Fruit fly (Drosophila melanogaster) whole organism, embryonic: Measurements from ENCODE around the gene Ilp7.

Experiments used
- Adf1 ChIP-seq: fragments of 200-800 bp; sonication (Bioruptor generic); IDR thresholded peaks from 2 replicates; pipeline ENCODE4 v1.3.6; 2022; ENCODE audit warnings: missing biosample characterization, missing genetic modification characterization
- Antp ChIP-seq: fragments of 200-800 bp; sonication (Bioruptor generic); optimal IDR thresholded peaks from 3 replicates; lab custom pipeline; 2016; ENCODE audit warnings: missing biosample characterization, missing genetic modification characterization
- Atf3 ChIP-seq: fragments of 200-800 bp; sonication (Bioruptor generic); optimal IDR thresholded peaks from 3 replicates; lab custom pipeline; 2016; ENCODE audit warnings: missing biosample characterization, missing genetic modification characterization
- CG10366 ChIP-seq: fragments of 200-800 bp; sonication (Bioruptor generic); IDR thresholded peaks from 2 replicates; pipeline ENCODE4 v1.3.6; 2022; ENCODE audit warnings: missing biosample characterization, missing genetic modification characterization
- CG11696 ChIP-seq: fragments of 200-800 bp; sonication (Bioruptor generic); IDR thresholded peaks from 2 replicates; pipeline ENCODE4 v1.3.6; 2022; ENCODE audit warnings: missing biosample characterization, missing genetic modification characterization
- CG13424 ChIP-seq: fragments of 200-800 bp; sonication (Bioruptor generic); optimal IDR thresholded peaks from 2 replicates; lab custom pipeline; 2019; ENCODE audit warnings: missing biosample characterization, mild to moderate bottlenecking, missing genetic modification characterization, moderate library complexity
- CG15011 ChIP-seq: fragments of 200-800 bp; sonication (Bioruptor generic); optimal IDR thresholded peaks from 3 replicates; lab custom pipeline; 2018; ENCODE audit warnings: missing biosample characterization, mild to moderate bottlenecking, missing genetic modification characterization
- CG15514 ChIP-seq: fragments of 200-800 bp; sonication (Bioruptor generic); optimal IDR thresholded peaks from 3 replicates; lab custom pipeline; 2017; ENCODE audit warnings: missing biosample characterization, missing genetic modification characterization, mild to moderate bottlenecking, moderate library complexity, missing genetic modification reagents
- CG16779 ChIP-seq: fragments of 200-800 bp; sonication (Bioruptor generic); IDR thresholded peaks from 2 replicates; pipeline ENCODE4 v1.3.6; 2022; ENCODE audit warnings: missing biosample characterization, missing genetic modification characterization
- CG17912 ChIP-seq: fragments of 200-800 bp; sonication (Bioruptor generic); optimal IDR thresholded peaks from 2 replicates; lab custom pipeline; 2018; ENCODE audit warnings: missing biosample characterization, mild to moderate bottlenecking, missing genetic modification characterization
- CG18764 ChIP-seq: fragments of 200-800 bp; sonication (Bioruptor generic); optimal IDR thresholded peaks from 3 replicates; lab custom pipeline; 2016; ENCODE audit warnings: missing biosample characterization, missing genetic modification characterization
- CG2678 ChIP-seq: fragments of 200-800 bp; sonication (Bioruptor generic); optimal IDR thresholded peaks from 3 replicates; lab custom pipeline; 2019; ENCODE audit warnings: missing biosample characterization, mild to moderate bottlenecking, missing genetic modification characterization, moderate library complexity
- CG30020 ChIP-seq: fragments of 200-800 bp; optimal IDR thresholded peaks from 2 replicates; lab custom pipeline; 2019; ENCODE audit warnings: missing biosample characterization, mild to moderate bottlenecking, missing genetic modification characterization, moderate library complexity
- CG30403 ChIP-seq: fragments of 200-800 bp; sonication (Bioruptor generic); optimal IDR thresholded peaks from 3 replicates; lab custom pipeline; 2016; ENCODE audit warnings: missing biosample characterization, missing genetic modification characterization
- CG31365 ChIP-seq: fragments of 200-800 bp; sonication (Bioruptor generic); optimal IDR thresholded peaks from 2 replicates; lab custom pipeline; 2018; ENCODE audit warnings: missing biosample characterization, mild to moderate bottlenecking, missing genetic modification characterization
- CG3847 ChIP-seq: fragments of 200-800 bp; sonication (Bioruptor generic); IDR thresholded peaks from 2 replicates; pipeline ENCODE4 v1.3.6; 2022; ENCODE audit warnings: missing biosample characterization, missing genetic modification characterization
- CG5180 ChIP-seq: fragments of 200-800 bp; sonication (Bioruptor generic); optimal IDR thresholded peaks from 3 replicates; lab custom pipeline; 2017; ENCODE audit warnings: missing biosample characterization, missing genetic modification characterization, mild to moderate bottlenecking, moderate library complexity, missing genetic modification reagents
- CG7357 ChIP-seq: fragments of 200-800 bp; sonication (Bioruptor generic); IDR thresholded peaks from 3 replicates; pipeline ENCODE4 v1.3.6; 2022; ENCODE audit warnings: missing biosample characterization, missing genetic modification characterization
- CG7839 ChIP-seq: fragments of 200-800 bp; sonication (Bioruptor generic); optimal IDR thresholded peaks from 3 replicates; lab custom pipeline; 2018; ENCODE audit warnings: missing biosample characterization, mild to moderate bottlenecking, missing genetic modification characterization, moderate library complexity
- CG7963 ChIP-seq: fragments of 200-800 bp; sonication (Bioruptor generic); IDR thresholded peaks from 3 replicates; pipeline ENCODE4 v1.3.6; 2022; ENCODE audit warnings: missing biosample characterization, missing genetic modification characterization; ENCODE audit not compliant: partially characterized antibody
- CG9609 ChIP-seq: fragments of 200-800 bp; sonication (Bioruptor generic); optimal IDR thresholded peaks from 3 replicates; lab custom pipeline; 2016; ENCODE audit warnings: missing biosample characterization, missing genetic modification characterization
- CG9932 ChIP-seq: fragments of 200-800 bp; sonication (Bioruptor generic); IDR thresholded peaks from 2 replicates; pipeline ENCODE4 v1.3.6; 2022; ENCODE audit warnings: missing biosample characterization, missing genetic modification characterization
- Doc2 ChIP-seq: fragments of 200-800 bp; sonication (Bioruptor generic); IDR thresholded peaks from 2 replicates; pipeline ENCODE4 v1.3.6; 2022; ENCODE audit warnings: missing biosample characterization, missing genetic modification characterization
- H2.0 ChIP-seq: fragments of 200-800 bp; sonication (Bioruptor generic); IDR thresholded peaks from 2 replicates; pipeline ENCODE4 v1.3.6; 2022; ENCODE audit warnings: missing biosample characterization, missing genetic modification characterization
- HmgZ ChIP-seq: fragments of 200-800 bp; sonication (Bioruptor generic); optimal IDR thresholded peaks from 2 replicates; lab custom pipeline; 2018; ENCODE audit warnings: missing biosample characterization, mild to moderate bottlenecking, missing genetic modification characterization
- Hmx ChIP-seq: fragments of 200-800 bp; sonication (Bioruptor generic); optimal IDR thresholded peaks from 2 replicates; lab custom pipeline; 2016; ENCODE audit warnings: missing biosample characterization, missing genetic modification characterization
- Hr78 ChIP-seq, 2 experiments: fragments of 200-800 bp in 1 of 2; fragments of >200 bp in 1 of 2; sonication (Bioruptor generic) in 1 of 2; optimal IDR thresholded peaks; 2 replicates each; lab custom pipeline; 2017 to 2019; ENCODE audit warnings: missing biosample characterization in 2 of 2, missing genetic modification characterization in 2 of 2, mild to moderate bottlenecking in 1 of 2, moderate library complexity in 1 of 2
- Meics ChIP-seq: fragments of 200-800 bp; sonication (Bioruptor generic); optimal IDR thresholded peaks from 2 replicates; lab custom pipeline; 2017; ENCODE audit warnings: missing biosample characterization, mild to moderate bottlenecking, missing genetic modification characterization
- Poxn ChIP-seq: fragments of 200-800 bp; sonication (Bioruptor generic); IDR thresholded peaks from 2 replicates; pipeline ENCODE4 v1.3.6; 2022; ENCODE audit warnings: missing biosample characterization, missing genetic modification characterization
- Rfx ChIP-seq: fragments of 200-800 bp; sonication (Bioruptor generic); IDR thresholded peaks from 2 replicates; pipeline ENCODE4 v1.3.6; 2022; ENCODE audit warnings: missing biosample characterization, missing genetic modification characterization
- Side ChIP-seq: fragments of 200-800 bp; sonication (Bioruptor generic); optimal IDR thresholded peaks from 2 replicates; lab custom pipeline; 2016; ENCODE audit warnings: missing biosample characterization, missing genetic modification characterization
- Spps ChIP-seq: fragments of 200-800 bp; sonication (Bioruptor generic); optimal IDR thresholded peaks from 2 replicates; lab custom pipeline; 2018; ENCODE audit warnings: missing biosample characterization, mild to moderate bottlenecking, missing genetic modification characterization
- Stat92E ChIP-seq, 3 experiments: fragments of >200 bp in 2 of 3; fragments of 200-800 bp in 1 of 3; sonication (Bioruptor generic) in 1 of 3; optimal IDR thresholded peaks; 2 replicates each; lab custom pipeline; 2017 to 2019; ENCODE audit warnings: missing biosample characterization in 3 of 3, missing genetic modification characterization in 3 of 3, mild to moderate bottlenecking in 1 of 3, moderate library complexity in 1 of 3
- TFAM ChIP-seq: fragments of 200-800 bp; sonication (Bioruptor generic); optimal IDR thresholded peaks from 2 replicates; lab custom pipeline; 2017; ENCODE audit warnings: missing biosample characterization, missing genetic modification characterization, inconsistent platforms
- Tbp ChIP-seq: fragments of >200 bp; optimal IDR thresholded peaks from 2 replicates; lab custom pipeline; 2018; ENCODE audit warnings: missing biosample characterization, missing genetic modification characterization
- abd-A ChIP-seq: fragments of 200-800 bp; sonication (Bioruptor generic); optimal IDR thresholded peaks from 3 replicates; lab custom pipeline; 2019; ENCODE audit warnings: missing biosample characterization, mild to moderate bottlenecking, missing genetic modification characterization, moderate library complexity
- h ChIP-seq: fragments of >200 bp; optimal IDR thresholded peaks from 2 replicates; lab custom pipeline; 2017
- jumu ChIP-seq: fragments of 200-800 bp; sonication (Bioruptor generic); optimal IDR thresholded peaks from 3 replicates; lab custom pipeline; 2016; ENCODE audit warnings: missing biosample characterization, missing genetic modification characterization
- knrl ChIP-seq: fragments of 200-800 bp; sonication (Bioruptor generic); IDR thresholded peaks from 3 replicates; pipeline ENCODE4 v1.3.6; 2022; ENCODE audit warnings: missing biosample characterization, missing genetic modification characterization; ENCODE audit not compliant: partially characterized antibody
- nmo ChIP-seq: fragments of 200-800 bp; sonication (Bioruptor generic); optimal IDR thresholded peaks from 2 replicates; lab custom pipeline; 2018; ENCODE audit warnings: missing biosample characterization, mild to moderate bottlenecking, missing genetic modification characterization, moderate library complexity
- otp ChIP-seq: fragments of 200-800 bp; sonication (Bioruptor generic); IDR thresholded peaks from 3 replicates; pipeline ENCODE4, ENCODE4 v1.3.6; 2022; ENCODE audit warnings: missing biosample characterization, missing genetic modification characterization
- row ChIP-seq: fragments of 200-800 bp; sonication (Bioruptor generic); IDR thresholded peaks from 3 replicates; pipeline ENCODE4 v1.3.6; 2022; ENCODE audit warnings: missing biosample characterization, missing genetic modification characterization
- run ChIP-seq: fragments of 200-800 bp; sonication (Bioruptor generic); optimal IDR thresholded peaks from 3 replicates; lab custom pipeline; 2018; ENCODE audit warnings: missing biosample characterization, mild to moderate bottlenecking, missing genetic modification characterization
- sens ChIP-seq: fragments of 200-800 bp; sonication (Bioruptor generic); peaks from one replicate; lab custom pipeline; 2016; ENCODE audit warnings: missing biosample characterization, missing genetic modification characterization
- sens-2 ChIP-seq: fragments of 200-800 bp; sonication (Bioruptor generic); IDR thresholded peaks from 2 replicates; pipeline ENCODE4 v1.3.6; 2022; ENCODE audit warnings: missing biosample characterization, missing genetic modification characterization
- sr ChIP-seq: fragments of 200-800 bp; sonication (Bioruptor generic); IDR thresholded peaks from 3 replicates; pipeline ENCODE4 v1.3.6; 2022; ENCODE audit warnings: missing biosample characterization, missing genetic modification characterization
- tgo ChIP-seq: fragments of 200-800 bp; sonication (Bioruptor generic); IDR thresholded peaks from 3 replicates; pipeline ENCODE4 v1.3.6; 2022; ENCODE audit warnings: missing biosample characterization, missing genetic modification characterization
- tin ChIP-seq: fragments of 200-800 bp; sonication (Bioruptor generic); optimal IDR thresholded peaks from 3 replicates; lab custom pipeline; 2016; ENCODE audit warnings: missing biosample characterization, missing genetic modification characterization
- tll ChIP-seq, 2 experiments: fragments of 200-800 bp in 1 of 2; fragments of >200 bp in 1 of 2; sonication (Bioruptor generic) in 1 of 2; optimal IDR thresholded peaks; 2 replicates each; lab custom pipeline; 2017 to 2019; ENCODE audit warnings: missing biosample characterization in 2 of 2, missing genetic modification characterization in 2 of 2, mild to moderate bottlenecking in 1 of 2, moderate library complexity in 1 of 2
- trem ChIP-seq: fragments of 200-800 bp; optimal IDR thresholded peaks from 3 replicates; lab custom pipeline; 2019; ENCODE audit warnings: missing biosample characterization, mild to moderate bottlenecking, missing genetic modification characterization, moderate library complexity
- vvl ChIP-seq: fragments of 200-800 bp; sonication (Bioruptor generic); IDR thresholded peaks from 2 replicates; pipeline ENCODE4 v1.3.6; 2022; ENCODE audit warnings: missing biosample characterization, missing genetic modification characterization

Gene Ilp7

DNA sequence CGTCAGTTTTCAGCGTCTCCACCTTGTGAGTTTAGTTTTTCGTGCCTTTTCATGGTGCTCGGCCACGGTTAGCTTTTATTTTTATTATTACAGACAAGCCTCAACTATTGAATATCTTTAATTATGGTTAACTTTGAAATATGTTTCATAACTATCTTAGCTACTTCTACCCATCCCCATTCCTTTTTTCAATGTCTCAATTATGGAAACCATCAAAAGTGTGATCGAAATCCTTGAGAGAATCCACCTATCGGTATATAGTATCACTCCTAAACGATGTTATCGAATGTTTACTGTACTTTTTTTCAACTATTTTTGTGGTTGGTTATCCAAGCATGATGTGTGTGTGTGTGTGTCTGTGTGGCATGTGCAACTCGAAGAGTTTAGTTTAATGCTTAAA is 46.6 kb downstream of the Ilp7 start (continued):
- TF ChIP-seq CG15514 (GFP tag; lab: Kevin White, UChicago) (peak; percentile 14), CG18764 (no peak), h (lab: Kevin White, UChicago) (no peak), CG30403 (GFP tag; lab: Kevin White, UChicago) (peak; percentile 51), tll (GFP tag; optimal IDR thresholded peaks at IDR 0.05; lab: Kevin White, UChicago) (no peak), jumu (GFP tag; lab: Kevin White, UChicago) (peak; percentile 34), tin (GFP tag; lab: Kevin White, UChicago) (peak; percentile 0), CG17912 (no peak), Hr78 (GFP tag; optimal IDR thresholded peaks at IDR 0.05; lab: Kevin White, UChicago) (no peak), Atf3 (GFP tag; lab: Kevin White, UChicago) (peak; percentile 31), Rfx (GFP tag; lab: Robert Waterston, UW) (peak; percentile 48), CG7963 (no peak), sens (GFP tag; lab: Kevin White, UChicago) (peak; percentile 93), Antp (GFP tag; lab: Kevin White, UChicago) (peak; percentile 32), Tbp (GFP tag; lab: Kevin White, UChicago) (no peak), Stat92E (GFP tag; optimal IDR thresholded peaks at IDR 0.05; lab: Kevin White, UChicago) (no peak), CG5180 (GFP tag; lab: Kevin White, UChicago) (no peak), Hmx (GFP tag; lab: Kevin White, UChicago) (no peak), tgo (GFP tag; lab: Robert Waterston, UW) (no peak), knrl (GFP tag; lab: Robert Waterston, UW) (no peak), CG2678 (peak; percentile 61), sens-2 (GFP tag; lab: Robert Waterston, UW) (no peak), CG3847 (GFP tag; lab: Robert Waterston, UW) (0 out of 2 replicates have a peak, but pooled peaks have one; percentile 31), Spps (no peak), H2.0 (GFP tag; lab: Robert Waterston, UW) (peak; percentile 29; the same call in 1 of the 2 replicates), CG7357 (GFP tag; lab: Robert Waterston, UW) (peak; percentile 36; the same call in 1 of the 3 replicates), CG9932 (GFP tag; lab: Robert Waterston, UW) (no peak; the same call in 1 of the 2 replicates), TFAM (GFP tag; lab: Kevin White, UChicago) (no peak), CG15011 (GFP tag; lab: Kevin White, UChicago) (no peak), Poxn (GFP tag; lab: Robert Waterston, UW) (no peak), CG11696 (GFP tag; lab: Robert Waterston, UW) (no peak), abd-A (tag; lab: Kevin White, UChicago) (no peak), CG16779 (GFP tag; lab: Robert Waterston, UW) (no peak), CG13424 (tag; lab: Kevin White, UChicago) (peak; percentile 44), CG7839 (tag; lab: Kevin White, UChicago) (peak; percentile 62), Doc2 (GFP tag; lab: Robert Waterston, UW) (no peak), sr (GFP tag; lab: Robert Waterston, UW) (no peak), CG9609 (GFP tag; lab: Kevin White, UChicago) (peak; percentile 27), CG31365 (tag; lab: Kevin White, UChicago) (no peak), Side (GFP tag; lab: Kevin White, UChicago) (peak; percentile 23), otp (GFP tag; lab: Robert Waterston, UW) (no peak), Adf1 (GFP tag; lab: Robert Waterston, UW) (no peak), nmo (peak; percentile 28), row (GFP tag; lab: Robert Waterston, UW) (peak; percentile 75), CG30020 (tag; lab: Kevin White, UChicago) (no peak), trem (no peak), run (tag; lab: Kevin White, UChicago) (peak; percentile 34), CG10366 (0 out of 2 replicates have a peak, but pooled peaks have one; percentile 19), HmgZ (tag; lab: Kevin White, UChicago) (peak; percentile 21), vvl (GFP tag; lab: Robert Waterston, UW) (peak; percentile 44; the same call in 1 of the 2 replicates), Meics (GFP tag; lab: Kevin White, UChicago) (peak; percentile 22)
